Worm (Caenorhabditis elegans) whole organism, L4 larva: ENCODE measurements around the gene F14D7.6.

Experiments
- F26F4.8 ChIP-seq: fragments of 200-800 bp; sonication (Bioruptor generic); conservative IDR thresholded peaks from 2 replicates; pipeline ENCODE4 v1.3.6; 2022; ENCODE audit warnings: missing genetic modification characterization, missing compliant biosample characterization
- Y105C5A.15 ChIP-seq: fragments of 200-800 bp; sonication (Bioruptor generic); IDR thresholded peaks from 2 replicates; pipeline ENCODE4 v1.3.6; 2022; ENCODE audit warnings: missing genetic modification characterization, missing compliant biosample characterization
- Y5F2A.4 ChIP-seq: fragments of 200-800 bp; sonication (Bioruptor generic); optimal IDR thresholded peaks from 2 replicates; lab custom pipeline; 2018; ENCODE audit warnings: mild to moderate bottlenecking, missing genetic modification characterization, missing compliant biosample characterization
- aha-1 ChIP-seq: fragments of 150-350 bp; peaks from one replicate; lab custom pipeline; 2014; ENCODE audit warnings: missing biosample characterization, missing genetic modification characterization
- ceh-20 ChIP-seq: fragments of 200-800 bp; sonication (Bioruptor generic); IDR thresholded peaks from 2 replicates; pipeline ENCODE4 v1.3.6; 2022; ENCODE audit warnings: missing genetic modification reagents, missing genetic modification characterization, missing compliant biosample characterization
- ceh-28 ChIP-seq: fragments of 150-350 bp; optimal IDR thresholded peaks from 2 replicates; lab custom pipeline; 2014; ENCODE audit warnings: missing biosample characterization, missing genetic modification reagents, missing genetic modification characterization
- ceh-32 ChIP-seq: sonication (generic microtip); optimal IDR thresholded peaks from 2 replicates; lab custom pipeline; 2016; ENCODE audit warnings: mild to moderate bottlenecking, missing genetic modification characterization, missing compliant biosample characterization; ENCODE audit not compliant: poor library complexity
- ceh-82 ChIP-seq: sonication (generic microtip); optimal IDR thresholded peaks from 2 replicates; lab custom pipeline; 2017; ENCODE audit warnings: missing biosample characterization, missing genetic modification characterization
- daf-12 ChIP-seq: fragments of 150-350 bp; optimal IDR thresholded peaks from 2 replicates; lab custom pipeline; 2014; ENCODE audit warnings: missing biosample characterization, missing genetic modification reagents, missing genetic modification characterization
- daf-16 ChIP-seq, 3 experiments: sonication (generic microtip); optimal IDR thresholded peaks; 2 replicates each; lab custom pipeline; 2016 to 2017; ENCODE audit warnings: missing genetic modification characterization in 3 of 3, missing genetic modification reagents in 3 of 3, mild to moderate bottlenecking in 2 of 3, missing compliant biosample characterization in 2 of 3, missing biosample characterization in 1 of 3, moderate library complexity in 1 of 3
- dmd-6 ChIP-seq: fragments of 200-800 bp; sonication (Bioruptor generic); IDR thresholded peaks from 2 replicates; pipeline ENCODE4 v1.3.6; 2022; ENCODE audit warnings: missing genetic modification reagents, missing genetic modification characterization, missing compliant biosample characterization
- dmd-9 ChIP-seq: fragments of 200-800 bp; sonication (Bioruptor generic); IDR thresholded peaks from 2 replicates; pipeline ENCODE4 v1.3.6; 2022; ENCODE audit warnings: missing genetic modification reagents, missing genetic modification characterization, missing compliant biosample characterization
- egl-43 ChIP-seq: fragments of 200-800 bp; sonication (Bioruptor generic); IDR thresholded peaks from 2 replicates; pipeline ENCODE4 v1.3.6; 2022; ENCODE audit warnings: missing genetic modification reagents, missing genetic modification characterization, missing compliant biosample characterization
- fos-1 ChIP-seq: fragments of 150-350 bp; optimal IDR thresholded peaks from 2 replicates; lab custom pipeline; 2014; ENCODE audit warnings: missing biosample characterization, missing genetic modification characterization
- hlh-30 ChIP-seq: sonication (generic microtip); optimal IDR thresholded peaks from 2 replicates; lab custom pipeline; 2017; ENCODE audit warnings: antibody characterized with exemption, mild to moderate bottlenecking, missing genetic modification characterization, missing compliant biosample characterization; ENCODE audit not compliant: insufficient read depth
- lim-7 ChIP-seq: fragments of 200-800 bp; sonication (Bioruptor generic); IDR thresholded peaks from 2 replicates; pipeline ENCODE4 v1.3.6; 2022; ENCODE audit warnings: missing genetic modification characterization, missing compliant biosample characterization
- lin-15B ChIP-seq: fragments of 150-350 bp; sonication (generic microtip); optimal IDR thresholded peaks from 3 replicates; lab custom pipeline; 2014; ENCODE audit warnings: missing biosample characterization, missing genetic modification characterization
- lin-38 ChIP-seq: fragments of 200-800 bp; sonication (Bioruptor generic); IDR thresholded peaks from 2 replicates; pipeline ENCODE4 v1.3.6; 2022; ENCODE audit warnings: missing genetic modification reagents, missing genetic modification characterization, missing compliant biosample characterization
- lin-39 ChIP-seq: fragments of 150-350 bp; optimal IDR thresholded peaks from 2 replicates; lab custom pipeline; 2014; ENCODE audit warnings: missing biosample characterization, missing genetic modification reagents, missing genetic modification characterization
- lsy-2 ChIP-seq, 2 experiments: fragments of 150-350 bp in 1 of 2; sonication (generic microtip) in 1 of 2; optimal IDR thresholded peaks; 2 replicates each; lab custom pipeline; 2014 to 2017; ENCODE audit warnings: missing biosample characterization in 2 of 2, missing genetic modification characterization in 2 of 2
- madf-5 ChIP-seq, 2 experiments: fragments of 200-800 bp; sonication (Bioruptor generic); IDR thresholded peaks; 2 replicates each; pipeline ENCODE4 v1.3.6; 2022; ENCODE audit warnings: missing compliant biosample characterization in 2 of 2, missing genetic modification characterization in 2 of 2
- mdl-1 ChIP-seq, 2 experiments: fragments of 150-350 bp in 1 of 2; sonication (generic microtip) in 1 of 2; optimal IDR thresholded peaks; 2 replicates each; lab custom pipeline; 2014 to 2017; ENCODE audit warnings: missing biosample characterization in 2 of 2, missing genetic modification characterization in 2 of 2
- mes-2 ChIP-seq: sonication (generic microtip); optimal IDR thresholded peaks from 2 replicates; lab custom pipeline; 2016; ENCODE audit warnings: missing genotype, mild to moderate bottlenecking, missing genetic modification characterization, missing compliant biosample characterization; ENCODE audit not compliant: poor library complexity, severe bottlenecking
- mxl-3 ChIP-seq: fragments of 200-800 bp; sonication (Bioruptor generic); optimal IDR thresholded peaks from 2 replicates; lab custom pipeline; 2018; ENCODE audit warnings: mild to moderate bottlenecking, missing genetic modification characterization, missing compliant biosample characterization
- nhr-11 ChIP-seq: fragments of 150-350 bp; optimal IDR thresholded peaks from 2 replicates; lab custom pipeline; 2014; ENCODE audit warnings: missing biosample characterization, missing genetic modification characterization
- nhr-111 ChIP-seq: fragments of 200-800 bp; sonication (Bioruptor generic); optimal IDR thresholded peaks from 2 replicates; lab custom pipeline; 2018; ENCODE audit warnings: mild to moderate bottlenecking, missing genetic modification characterization, missing compliant biosample characterization
- nhr-28 ChIP-seq: fragments of 150-350 bp; optimal IDR thresholded peaks from 2 replicates; lab custom pipeline; 2014; ENCODE audit warnings: missing biosample characterization, missing genetic modification characterization
- nhr-41 ChIP-seq: fragments of 200-800 bp; sonication (Bioruptor generic); IDR thresholded peaks from 2 replicates; pipeline ENCODE4 v1.3.6; 2022; ENCODE audit warnings: missing genetic modification reagents, missing genetic modification characterization, missing compliant biosample characterization
- nhr-76 ChIP-seq: fragments of 150-350 bp; optimal IDR thresholded peaks from 2 replicates; lab custom pipeline; 2014; ENCODE audit warnings: missing biosample characterization, missing genetic modification characterization
- nhr-77 ChIP-seq: fragments of 150-350 bp; optimal IDR thresholded peaks from 2 replicates; lab custom pipeline; 2014; ENCODE audit warnings: missing biosample characterization, missing genetic modification characterization
- pha-4 ChIP-seq, 2 experiments: fragments of 150-350 bp in 1 of 2; fragments of 200-800 bp in 1 of 2; sonication (Bioruptor generic) in 1 of 2; IDR thresholded peaks in 1 of 2; optimal IDR thresholded peaks in 1 of 2; 2 replicates each; pipeline versions ENCODE4 v1.3.6 to Lab custom; 2014 to 2022; ENCODE audit warnings: missing genetic modification characterization in 2 of 2, missing genetic modification reagents in 2 of 2, missing biosample characterization in 1 of 2, missing compliant biosample characterization in 1 of 2
- pqm-1 ChIP-seq: sonication (generic microtip); optimal IDR thresholded peaks from 2 replicates; lab custom pipeline; 2017; ENCODE audit warnings: missing biosample characterization, missing genetic modification characterization
- sdz-12 ChIP-seq: fragments of 200-800 bp; sonication (Bioruptor generic); optimal IDR thresholded peaks from 2 replicates; lab custom pipeline; 2018; ENCODE audit warnings: mild to moderate bottlenecking, missing genetic modification characterization, missing compliant biosample characterization
- set-16 ChIP-seq: fragments of 200-800 bp; sonication (Bioruptor generic); IDR thresholded peaks from 2 replicates; pipeline ENCODE4 v1.3.6; 2022; ENCODE audit warnings: missing genetic modification reagents, missing genetic modification characterization, missing compliant biosample characterization
- unc-62 ChIP-seq, 3 experiments: fragments of 150-350 bp in 1 of 3; sonication (generic microtip); optimal IDR thresholded peaks in 2 of 3; peaks in 1 of 3; 1 replicate in 1 of 3; 2 replicates in 2 of 3; lab custom pipeline; 2014 to 2017; ENCODE audit warnings: missing biosample characterization in 3 of 3, missing genetic modification characterization in 3 of 3, missing genetic modification reagents in 3 of 3, missing genotype in 1 of 3
- vab-7 ChIP-seq: fragments of 200-800 bp; sonication (Bioruptor generic); IDR thresholded peaks from 2 replicates; pipeline ENCODE4 v1.3.6; 2022; ENCODE audit warnings: missing genetic modification reagents, missing genetic modification characterization, missing compliant biosample characterization
- zag-1 ChIP-seq: fragments of 150-350 bp; optimal IDR thresholded peaks from 2 replicates; lab custom pipeline; 2014; ENCODE audit warnings: missing biosample characterization, missing genetic modification characterization
- zip-2 ChIP-seq: fragments of 150-350 bp; optimal IDR thresholded peaks from 2 replicates; lab custom pipeline; 2014; ENCODE audit warnings: missing biosample characterization, missing genetic modification characterization
- ztf-11 ChIP-seq: fragments of 150-350 bp; optimal IDR thresholded peaks from 2 replicates; lab custom pipeline; 2014; ENCODE audit warnings: missing biosample characterization, missing genetic modification characterization

The F14D7.6 gene

ce11 chrV:14324502-14325467 is 23.6 kb downstream of the F14D7.6 start, which contains the start of the genes F47B8.4 and F47B8.18:
F47B8.4 (minus strand) TSS chrV:14324673.
F47B8.18 (minus strand) TSS chrV:14325464.
- TF ChIP-seq ceh-28 (tag; lab: Kevin White, UChicago) (no peak), mxl-3 (GFP tag; lab: Kevin White, UChicago) (peak; percentile 13), lin-15B (tag; lab: Kevin White, UChicago) (no peak), ztf-11 (tag; lab: Kevin White, UChicago) (no peak), ceh-20 (no peak), unc-62 (GFP tag; optimal IDR thresholded peaks at IDR 0.05 in 1 of 2; lab: Kevin White, UChicago) (peak in 1 of 2 experiments; percentile 96), unc-62 (tag; optimal IDR thresholded peaks at IDR 0.05; lab: Kevin White, UChicago) (no peak), mdl-1 (tag; optimal IDR thresholded peaks at IDR 0.05; lab: Kevin White, UChicago) (peak in 1 of 2 experiments; percentile 53), zip-2 (tag; lab: Kevin White, UChicago) (no peak), lsy-2 (tag; optimal IDR thresholded peaks at IDR 0.05; lab: Kevin White, UChicago) (no peak), zag-1 (tag; lab: Kevin White, UChicago) (no peak), nhr-28 (tag; lab: Kevin White, UChicago) (peak; percentile 76), pqm-1 (peak; percentile 83), Y105C5A.15 (no peak), madf-5 (GFP tag; IDR thresholded peaks at IDR 0.05; lab: Robert Waterston, UW) (no peak), lim-7 (GFP tag; lab: Robert Waterston, UW) (peak; percentile 32; the same call in 1 of the 2 replicates), ceh-32 (no peak), daf-12 (no peak), mes-2 (tag; lab: Kevin White, UChicago) (no peak), lin-38 (GFP tag; lab: Robert Waterston, UW) (no peak), dmd-6 (peak; percentile 44), lin-39 (tag; lab: Kevin White, UChicago) (no peak), pha-4 (GFP tag; IDR thresholded peaks at IDR 0.05; lab: Robert Waterston, UW) (peak; percentile 90; the same call in 1 of the 2 replicates), pha-4 (tag; optimal IDR thresholded peaks at IDR 0.05; lab: Kevin White, UChicago) (no peak), ceh-82 (tag; lab: Kevin White, UChicago) (no peak), nhr-11 (tag; lab: Kevin White, UChicago) (no peak), hlh-30 (tag; lab: Kevin White, UChicago) (peak; percentile 45), nhr-76 (tag; lab: Kevin White, UChicago) (no peak), Y5F2A.4 (GFP tag; lab: Kevin White, UChicago) (no peak), aha-1 (tag; lab: Kevin White, UChicago) (peak; percentile 76), vab-7 (0 out of 2 replicates have a peak, but pooled peaks have one; percentile 17), fos-1 (tag; lab: Kevin White, UChicago) (no peak), sdz-12 (GFP tag; lab: Kevin White, UChicago) (no peak), egl-43 (GFP tag; lab: Robert Waterston, UW) (no peak), daf-16 (GFP tag; optimal IDR thresholded peaks at IDR 0.05; lab: Kevin White, UChicago) (no peak), daf-16 (tag; optimal IDR thresholded peaks at IDR 0.05; lab: Kevin White, UChicago) (peak; percentile 99), nhr-77 (peak; percentile 20), nhr-111 (GFP tag; lab: Kevin White, UChicago) (no peak), F26F4.8 (0 out of 2 replicates have a peak, but pooled peaks have one; percentile 3), dmd-9 (GFP tag; lab: Robert Waterston, UW) (0 out of 2 replicates have a peak, but pooled peaks have one; percentile 33), nhr-41 (GFP tag; lab: Robert Waterston, UW) (0 out of 2 replicates have a peak, but pooled peaks have one; percentile 6), set-16 (GFP tag; lab: Robert Waterston, UW) (peak; percentile 99)
